Fruit fly (Drosophila melanogaster) whole organism, embryonic: Measurements from ENCODE around the gene CG32052.

Experiments
- CG10274 ChIP-seq: fragments of 200-800 bp; sonication (Bioruptor generic); optimal IDR thresholded peaks from 3 replicates; lab custom pipeline; 2017; ENCODE audit warnings: missing biosample characterization, mild to moderate bottlenecking, missing genetic modification characterization
- CG11560 ChIP-seq: fragments of 200-800 bp; sonication (Bioruptor generic); IDR thresholded peaks from 3 replicates; pipeline ENCODE4 v1.3.6; 2022; ENCODE audit warnings: missing biosample characterization, missing genetic modification characterization
- CG12155 ChIP-seq: fragments of 200-800 bp; sonication (Bioruptor generic); optimal IDR thresholded peaks from 3 replicates; lab custom pipeline; 2016; ENCODE audit warnings: missing biosample characterization, missing genetic modification characterization
- CG12391 ChIP-seq: fragments of 200-800 bp; sonication (Bioruptor generic); optimal IDR thresholded peaks from 3 replicates; lab custom pipeline; 2018; ENCODE audit warnings: missing biosample characterization, mild to moderate bottlenecking, missing genetic modification characterization, moderate library complexity
- CG12942 ChIP-seq: fragments of 200-800 bp; sonication (Bioruptor generic); optimal IDR thresholded peaks from 3 replicates; lab custom pipeline; 2016; ENCODE audit warnings: missing biosample characterization, missing genetic modification characterization
- CG13624 ChIP-seq: fragments of 200-800 bp; sonication (Bioruptor generic); optimal IDR thresholded peaks from 2 replicates; lab custom pipeline; 2016; ENCODE audit warnings: missing biosample characterization, missing genetic modification characterization
- CG13894 ChIP-seq: fragments of 200-800 bp; sonication (Bioruptor generic); optimal IDR thresholded peaks from 3 replicates; lab custom pipeline; 2018; ENCODE audit warnings: missing biosample characterization, mild to moderate bottlenecking, missing genetic modification characterization, moderate library complexity
- CG14014 ChIP-seq: fragments of 200-800 bp; sonication (Bioruptor generic); IDR thresholded peaks from 2 replicates; pipeline ENCODE4 v1.3.6; 2022; ENCODE audit warnings: missing biosample characterization, missing genetic modification characterization
- CG14441 ChIP-seq: fragments of 200-800 bp; sonication (Bioruptor generic); IDR thresholded peaks from 2 replicates; pipeline ENCODE4 v1.3.6; 2022; ENCODE audit warnings: missing biosample characterization, missing genetic modification characterization
- CG14710 ChIP-seq: fragments of 200-800 bp; sonication (Bioruptor generic); optimal IDR thresholded peaks from 3 replicates; lab custom pipeline; 2019; ENCODE audit warnings: missing biosample characterization, mild to moderate bottlenecking, missing genetic modification characterization, moderate library complexity
- CG1603 ChIP-seq: fragments of 200-800 bp; sonication (Bioruptor generic); optimal IDR thresholded peaks from 2 replicates; lab custom pipeline; 2019; ENCODE audit warnings: missing biosample characterization, mild to moderate bottlenecking, missing genetic modification characterization, moderate library complexity
- CG18011 ChIP-seq: fragments of 200-800 bp; sonication (Bioruptor generic); optimal IDR thresholded peaks from 2 replicates; lab custom pipeline; 2017; ENCODE audit warnings: missing biosample characterization, missing genetic modification characterization, mild to moderate bottlenecking, moderate library complexity, missing genotype
- CG18262 ChIP-seq: fragments of 200-800 bp; optimal IDR thresholded peaks from 3 replicates; lab custom pipeline; 2019; ENCODE audit warnings: missing biosample characterization, mild to moderate bottlenecking, missing genetic modification characterization, moderate library complexity
- CG3407 ChIP-seq: fragments of 200-800 bp; sonication (Bioruptor generic); optimal IDR thresholded peaks from 2 replicates; lab custom pipeline; 2018; ENCODE audit warnings: missing biosample characterization, mild to moderate bottlenecking, missing genetic modification characterization
- CG3847 ChIP-seq: fragments of 200-800 bp; sonication (Bioruptor generic); IDR thresholded peaks from 2 replicates; pipeline ENCODE4 v1.3.6; 2022; ENCODE audit warnings: missing biosample characterization, missing genetic modification characterization
- CG7839 ChIP-seq: fragments of 200-800 bp; sonication (Bioruptor generic); optimal IDR thresholded peaks from 3 replicates; lab custom pipeline; 2018; ENCODE audit warnings: missing biosample characterization, mild to moderate bottlenecking, missing genetic modification characterization, moderate library complexity
- CG7963 ChIP-seq: fragments of 200-800 bp; sonication (Bioruptor generic); IDR thresholded peaks from 3 replicates; pipeline ENCODE4 v1.3.6; 2022; ENCODE audit warnings: missing biosample characterization, missing genetic modification characterization; ENCODE audit not compliant: partially characterized antibody
- CG8290 ChIP-seq, 3 experiments: fragments of 200-800 bp; sonication (Bioruptor generic); optimal IDR thresholded peaks; 2 replicates each; lab custom pipeline; 2016 to 2019; ENCODE audit warnings: missing biosample characterization in 3 of 3, missing genetic modification characterization in 3 of 3, mild to moderate bottlenecking in 2 of 3, moderate library complexity in 1 of 3
- CG8359 ChIP-seq: fragments of 200-800 bp; sonication (Bioruptor generic); optimal IDR thresholded peaks from 2 replicates; lab custom pipeline; 2017; ENCODE audit warnings: missing biosample characterization, mild to moderate bottlenecking, missing genetic modification characterization, borderline replicate concordance
- CG8478 ChIP-seq: fragments of >200 bp; optimal IDR thresholded peaks from 2 replicates; lab custom pipeline; 2018
- CTCF ChIP-seq: fragments of 200-800 bp; sonication (Bioruptor generic); optimal IDR thresholded peaks from 2 replicates; lab custom pipeline; 2017; ENCODE audit warnings: missing biosample characterization, mild to moderate bottlenecking, missing genetic modification characterization, moderate library complexity
- Dll ChIP-seq: fragments of 200-800 bp; sonication (Bioruptor generic); IDR thresholded peaks from 4 replicates; pipeline ENCODE4 v1.3.6; 2022; ENCODE audit warnings: missing biosample characterization, missing genetic modification characterization; ENCODE audit not compliant: partially characterized antibody
- H2.0 ChIP-seq: fragments of 200-800 bp; sonication (Bioruptor generic); IDR thresholded peaks from 2 replicates; pipeline ENCODE4 v1.3.6; 2022; ENCODE audit warnings: missing biosample characterization, missing genetic modification characterization
- HHEX ChIP-seq: fragments of 200-800 bp; sonication (Bioruptor generic); optimal IDR thresholded peaks from 3 replicates; lab custom pipeline; 2017; ENCODE audit warnings: missing biosample characterization, mild to moderate bottlenecking, missing genetic modification characterization, missing genetic modification reagents
- HmgZ ChIP-seq: fragments of 200-800 bp; sonication (Bioruptor generic); optimal IDR thresholded peaks from 2 replicates; lab custom pipeline; 2018; ENCODE audit warnings: missing biosample characterization, mild to moderate bottlenecking, missing genetic modification characterization
- MBD-R2 ChIP-seq: fragments of 200-800 bp; sonication (Bioruptor generic); IDR thresholded peaks from 2 replicates; pipeline ENCODE4 v1.3.6; 2022; ENCODE audit warnings: missing biosample characterization, missing genetic modification characterization
- Myb ChIP-seq: fragments of 200-800 bp; sonication (Bioruptor generic); optimal IDR thresholded peaks from 2 replicates; lab custom pipeline; 2016; ENCODE audit warnings: missing biosample characterization, missing genetic modification characterization
- NC2β ChIP-seq: fragments of 200-800 bp; sonication (Bioruptor generic); optimal IDR thresholded peaks from 2 replicates; lab custom pipeline; 2016; ENCODE audit warnings: missing biosample characterization, missing genetic modification characterization
- Spps ChIP-seq: fragments of 200-800 bp; sonication (Bioruptor generic); optimal IDR thresholded peaks from 2 replicates; lab custom pipeline; 2018; ENCODE audit warnings: missing biosample characterization, mild to moderate bottlenecking, missing genetic modification characterization
- al ChIP-seq: fragments of 200-800 bp; sonication (Bioruptor generic); IDR thresholded peaks from 2 replicates; pipeline ENCODE4 v1.3.6; 2022; ENCODE audit warnings: missing biosample characterization, missing genetic modification characterization
- amos ChIP-seq: fragments of 200-800 bp; sonication (Bioruptor generic); IDR thresholded peaks from 2 replicates; pipeline ENCODE4 v1.3.6; 2022; ENCODE audit warnings: missing biosample characterization, missing genetic modification characterization; ENCODE audit not compliant: partially characterized antibody
- ase ChIP-seq: fragments of 200-800 bp; sonication (Bioruptor generic); IDR thresholded peaks from 3 replicates; pipeline ENCODE4 v1.3.6; 2022; ENCODE audit warnings: missing biosample characterization, missing genetic modification characterization
- bigmax ChIP-seq: fragments of 200-800 bp; sonication (Bioruptor generic); optimal IDR thresholded peaks from 2 replicates; lab custom pipeline; 2018; ENCODE audit warnings: missing biosample characterization, mild to moderate bottlenecking, missing genetic modification characterization
- bowl ChIP-seq: fragments of 200-800 bp; sonication (Bioruptor generic); IDR thresholded peaks from 2 replicates; pipeline ENCODE4 v1.3.6; 2022; ENCODE audit warnings: missing biosample characterization, missing genetic modification characterization
- disco-r ChIP-seq: fragments of 200-800 bp; sonication (Bioruptor generic); optimal IDR thresholded peaks from 2 replicates; lab custom pipeline; 2016; ENCODE audit warnings: missing biosample characterization, missing genetic modification characterization
- dmrt11E ChIP-seq: fragments of 200-800 bp; sonication (Bioruptor generic); optimal IDR thresholded peaks from 3 replicates; lab custom pipeline; 2018; ENCODE audit warnings: missing biosample characterization, mild to moderate bottlenecking, missing genetic modification characterization, moderate library complexity
- dysf ChIP-seq: fragments of 200-800 bp; sonication (Bioruptor generic); IDR thresholded peaks from 3 replicates; pipeline ENCODE4 v1.3.6; 2022; ENCODE audit warnings: missing biosample characterization, missing genetic modification characterization
- exex ChIP-seq: fragments of 200-800 bp; sonication (Bioruptor generic); optimal IDR thresholded peaks from 4 replicates; lab custom pipeline; 2018; ENCODE audit warnings: missing biosample characterization, mild to moderate bottlenecking, missing genetic modification characterization, moderate library complexity
- fd64A ChIP-seq: fragments of 200-800 bp; sonication (Bioruptor generic); optimal IDR thresholded peaks from 3 replicates; lab custom pipeline; 2018; ENCODE audit warnings: missing biosample characterization, mild to moderate bottlenecking, missing genetic modification characterization
- fu2 ChIP-seq: fragments of 200-800 bp; sonication (Bioruptor generic); optimal IDR thresholded peaks from 2 replicates; lab custom pipeline; 2016; ENCODE audit warnings: missing biosample characterization, missing genetic modification characterization
- grn ChIP-seq: fragments of 200-800 bp; sonication (Bioruptor generic); optimal IDR thresholded peaks from 3 replicates; lab custom pipeline; 2017; ENCODE audit warnings: missing biosample characterization, missing genetic modification characterization
- hbn ChIP-seq: fragments of 200-800 bp; sonication (Bioruptor generic); IDR thresholded peaks from 2 replicates; pipeline ENCODE4 v1.3.6; 2022; ENCODE audit warnings: missing biosample characterization, missing genetic modification characterization; ENCODE audit not compliant: partially characterized antibody
- klu ChIP-seq: fragments of 200-800 bp; sonication (Bioruptor generic); IDR thresholded peaks from 2 replicates; pipeline ENCODE4 v1.3.6; 2022; ENCODE audit warnings: missing biosample characterization, missing genetic modification characterization
- mam ChIP-seq: fragments of 200-800 bp; sonication (Bioruptor generic); optimal IDR thresholded peaks from 3 replicates; lab custom pipeline; 2016; ENCODE audit warnings: missing biosample characterization, missing genetic modification characterization
- peb ChIP-seq: fragments of 200-800 bp; sonication (Bioruptor generic); IDR thresholded peaks from 2 replicates; pipeline ENCODE4 v1.3.6; 2022; ENCODE audit warnings: missing biosample characterization, missing genetic modification characterization
- pum ChIP-seq: fragments of 200-800 bp; sonication (Bioruptor generic); optimal IDR thresholded peaks from 2 replicates; lab custom pipeline; 2016; ENCODE audit warnings: missing biosample characterization, missing genetic modification characterization
- sisA ChIP-seq: fragments of 200-800 bp; sonication (Bioruptor generic); IDR thresholded peaks from 2 replicates; pipeline ENCODE4 v1.3.6; 2022; ENCODE audit warnings: missing biosample characterization, missing genetic modification characterization
- sob ChIP-seq: fragments of 200-800 bp; sonication (Bioruptor generic); IDR thresholded peaks from 2 replicates; pipeline ENCODE4 v1.3.6; 2022; ENCODE audit warnings: missing biosample characterization, missing genetic modification characterization
- ssp ChIP-seq: fragments of 200-800 bp; sonication (Bioruptor generic); IDR thresholded peaks from 2 replicates; pipeline ENCODE4 v1.3.6; 2022; ENCODE audit warnings: missing biosample characterization, missing genetic modification characterization
- yki ChIP-seq: fragments of >200 bp; optimal IDR thresholded peaks from 3 replicates; lab custom pipeline; 2018
- zf30C ChIP-seq: fragments of 200-800 bp; sonication (Bioruptor generic); optimal IDR thresholded peaks from 3 replicates; lab custom pipeline; 2018; ENCODE audit warnings: missing biosample characterization, mild to moderate bottlenecking, missing genetic modification characterization

The CG32052 gene

dm6 chr3L:9855784-9856426 is 69.1 kb downstream of the CG32052 start (continued):
- TF ChIP-seq CG10274 (GFP tag; lab: Kevin White, UChicago) (peak; percentile 100), Myb (GFP tag; lab: Kevin White, UChicago) (peak; percentile 84), dmrt11E (tag; lab: Kevin White, UChicago) (peak; percentile 99), MBD-R2 (peak; percentile 64; the same call in 1 of the 2 replicates), Dll (GFP tag; lab: Robert Waterston, UW) (no peak), CG14014 (GFP tag; lab: Robert Waterston, UW) (peak; percentile 96), al (GFP tag; lab: Robert Waterston, UW) (peak; percentile 89), sisA (GFP tag; lab: Robert Waterston, UW) (peak; percentile 96), CG7963 (GFP tag; lab: Robert Waterston, UW) (no peak), HHEX (GFP tag; lab: Kevin White, UChicago) (peak; percentile 97), CG8359 (peak; percentile 95), H2.0 (GFP tag; lab: Robert Waterston, UW) (peak; percentile 95), ase (GFP tag; lab: Robert Waterston, UW) (peak; percentile 97), zf30C (GFP tag; lab: Kevin White, UChicago) (no peak), CG3407 (GFP tag; lab: Kevin White, UChicago) (peak; percentile 96), bigmax (GFP tag; lab: Kevin White, UChicago) (peak; percentile 59), hbn (GFP tag; lab: Robert Waterston, UW) (no peak), CG8478 (no peak), CTCF (GFP tag; lab: Kevin White, UChicago) (peak; percentile 72), fu2 (GFP tag; lab: Kevin White, UChicago) (peak; percentile 90), dysf (GFP tag; lab: Robert Waterston, UW) (peak; percentile 97), CG12942 (GFP tag; lab: Kevin White, UChicago) (peak; percentile 95), grn (GFP tag; lab: Kevin White, UChicago) (peak; percentile 77), CG18262 (tag; lab: Kevin White, UChicago) (peak; percentile 99), pum (GFP tag; lab: Kevin White, UChicago) (peak; percentile 99), CG11560 (tag; lab: Robert Waterston, UW) (no peak; the same call in 2 of the 3 replicates), amos (GFP tag; lab: Robert Waterston, UW) (no peak), CG13894 (tag; lab: Kevin White, UChicago) (peak; percentile 74), klu (GFP tag; lab: Robert Waterston, UW) (peak; percentile 90), CG8290 (GFP tag; optimal IDR thresholded peaks at IDR 0.05; lab: Kevin White, UChicago) (peak; percentile 96), CG8290 (tag; optimal IDR thresholded peaks at IDR 0.05; lab: Kevin White, UChicago) (peak; percentile 90 to 97), mam (GFP tag; lab: Kevin White, UChicago) (peak; percentile 94), exex (tag; lab: Kevin White, UChicago) (peak; percentile 47), CG1603 (tag; lab: Kevin White, UChicago) (peak; percentile 98), NC2β (GFP tag; lab: Kevin White, UChicago) (peak; percentile 97), CG14710 (tag; lab: Kevin White, UChicago) (peak; percentile 98), disco-r (peak; percentile 94), CG13624 (GFP tag; lab: Kevin White, UChicago) (peak; percentile 95), Spps (tag; lab: Kevin White, UChicago) (peak; percentile 98), CG14441 (peak; percentile 95), fd64A (GFP tag; lab: Kevin White, UChicago) (peak; percentile 98), CG3847 (GFP tag; lab: Robert Waterston, UW) (peak; percentile 93), bowl (GFP tag; lab: Robert Waterston, UW) (peak; percentile 89), ssp (GFP tag; lab: Robert Waterston, UW) (peak; percentile 89), CG18011 (peak; percentile 65), CG12155 (GFP tag; lab: Kevin White, UChicago) (peak; percentile 90), CG12391 (peak; percentile 97), peb (peak; percentile 97), yki (peak; percentile 58), sob (GFP tag; lab: Robert Waterston, UW) (peak; percentile 96), HmgZ (tag; lab: Kevin White, UChicago) (peak; percentile 89), CG7839 (tag; lab: Kevin White, UChicago) (peak; percentile 96)
